Fruit fly (Drosophila melanogaster): Measurements from ENCODE around the gene Cul5.

DNA sequence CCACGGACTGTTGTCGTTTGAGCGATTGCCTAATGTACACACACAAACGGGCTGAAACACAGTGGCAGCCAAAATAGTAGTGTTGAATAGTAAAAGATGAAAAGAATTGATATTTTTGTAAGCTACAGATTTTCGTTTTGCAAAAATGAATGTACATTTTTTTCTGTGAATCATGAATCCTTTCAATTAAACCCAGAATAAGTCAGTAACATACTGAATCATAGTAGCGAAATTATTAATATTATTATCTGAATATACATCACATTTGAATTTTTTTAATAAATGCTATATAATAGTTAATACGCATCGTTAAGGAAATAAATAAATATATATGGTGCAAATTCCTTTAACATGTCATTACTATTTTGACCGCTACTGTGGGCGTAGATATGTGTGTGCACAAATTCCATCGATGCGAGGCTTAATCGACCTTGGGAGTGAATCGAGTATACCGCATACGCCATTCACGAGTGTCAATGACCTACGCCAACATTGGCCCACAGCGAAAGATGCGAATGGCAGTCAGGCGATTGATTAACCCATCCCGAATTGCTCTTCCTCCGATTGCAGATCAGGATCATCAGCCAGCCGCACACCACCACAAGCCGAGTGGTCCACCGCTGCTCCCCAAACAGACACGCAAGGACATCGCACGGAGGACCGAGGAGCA lies 22.1 kb downstream of the Cul5 start:
- TF ChIP-seq Myc (optimal IDR thresholded peaks at IDR 0.05) (no peak), h (optimal IDR thresholded peaks at IDR 0.05) (no peak), psq (optimal IDR thresholded peaks at IDR 0.05) (no peak), Sin3A (optimal IDR thresholded peaks at IDR 0.05) (no peak)
